Worm (Caenorhabditis elegans) whole organism, L4 larva: ENCODE measurements around the gene F13B6.1.

ENCODE experiments used
- duxl-1 ChIP-seq: sonication (generic microtip); optimal IDR thresholded peaks from 2 replicates; lab custom pipeline; 2016; ENCODE audit warnings: mild to moderate bottlenecking, missing genetic modification characterization, moderate library complexity, missing compliant biosample characterization; ENCODE audit not compliant: poor library complexity
- dve-1 ChIP-seq: sonication (generic microtip); optimal IDR thresholded peaks from 2 replicates; lab custom pipeline; 2017; ENCODE audit warnings: antibody characterized with exemption, mild to moderate bottlenecking, missing genetic modification characterization, missing compliant biosample characterization; ENCODE audit not compliant: insufficient read depth
- skn-1 ChIP-seq: fragments of 150-350 bp; optimal IDR thresholded peaks from 2 replicates; lab custom pipeline; 2014; ENCODE audit warnings: missing biosample characterization, missing genetic modification characterization

ce11 chrIV:7488457-7488783 is 32.1 kb downstream of the F13B6.1 start:
- TF ChIP-seq skn-1 (tag; lab: Kevin White, UChicago): no peak
- no peak for TF ChIP-seq dve-1 (tag; lab: Kevin White, UChicago)
- no peak for TF ChIP-seq duxl-1 (tag; lab: Kevin White, UChicago)
